Fruit fly (Drosophila melanogaster): ENCODE results near the gene Polr2C.

Polr2C gene

dm6 chr2L:13835002-13835910 lies 2.1 kb downstream of the Polr2C start, which contains the start of the genes mRpS23 and CenG1A (continued):
- TF ChIP-seq CG10147 (GFP tag; optimal IDR thresholded peaks at IDR 0.05) (peak; percentile 99), NC2β (GFP tag; optimal IDR thresholded peaks at IDR 0.05) (peak; percentile 100), CG4820 (GFP tag; optimal IDR thresholded peaks at IDR 0.05) (peak; percentile 99), Asciz (GFP tag; optimal IDR thresholded peaks at IDR 0.05) (peak; percentile 100), dysf (GFP tag; IDR thresholded peaks at IDR 0.05) (peak; percentile 100), Trl (optimal IDR thresholded peaks at IDR 0.05) (no peak), Trl (GFP tag; optimal IDR thresholded peaks at IDR 0.05) (peak; percentile 100), Drgx (GFP tag; IDR thresholded peaks at IDR 0.05) (peak; percentile 100), CG33213 (GFP tag; optimal IDR thresholded peaks at IDR 0.05) (peak; percentile 100), CG3838 (GFP tag; optimal IDR thresholded peaks at IDR 0.05) (peak; percentile 99), dan (GFP tag; IDR thresholded peaks at IDR 0.05) (peak; percentile 99), CG32772 (GFP tag; IDR thresholded peaks at IDR 0.05) (peak; percentile 100), Opbp (GFP tag; IDR thresholded peaks at IDR 0.05; ENCODE audit: partially characterized antibody) (peak; percentile 63), Dll (GFP tag; IDR thresholded peaks at IDR 0.05; ENCODE audit: partially characterized antibody) (peak; percentile 93), mirr (GFP tag; optimal IDR thresholded peaks at IDR 0.05) (peak; percentile 100), lbe (GFP tag; optimal IDR thresholded peaks at IDR 0.05) (peak; percentile 99), Hsf (GFP tag; optimal IDR thresholded peaks at IDR 0.05) (peak; percentile 100), fd96Cb (tag; optimal IDR thresholded peaks at IDR 0.05) (peak; percentile 100), D19B (GFP tag; optimal IDR thresholded peaks at IDR 0.05) (peak; percentile 98), D (optimal IDR thresholded peaks at IDR 0.05) (no peak), D (GFP tag; optimal IDR thresholded peaks at IDR 0.05) (peak; percentile 99), nom (GFP tag; optimal IDR thresholded peaks at IDR 0.05) (peak; percentile 99), MESR4 (GFP tag; optimal IDR thresholded peaks at IDR 0.05) (peak; percentile 99), Dek (tag; optimal IDR thresholded peaks at IDR 0.05) (peak; percentile 100), Fer3 (tag; optimal IDR thresholded peaks at IDR 0.05) (peak; percentile 100), CG12659 (GFP tag; optimal IDR thresholded peaks at IDR 0.05) (peak; percentile 100), ind (GFP tag; optimal IDR thresholded peaks at IDR 0.05) (peak; percentile 100), CG3065 (GFP tag; optimal IDR thresholded peaks at IDR 0.05) (peak; percentile 100), CG11696 (GFP tag; IDR thresholded peaks at IDR 0.05) (peak; percentile 99), E2f2 (GFP tag; IDR thresholded peaks at IDR 0.05) (peak; percentile 95), nerfin-2 (GFP tag; IDR thresholded peaks at IDR 0.05; ENCODE audit: partially characterized antibody) (peak; percentile 66; the same call in 1 of the 2 replicates), CG12391 (tag; optimal IDR thresholded peaks at IDR 0.05) (peak; percentile 100), CG2116 (GFP tag; optimal IDR thresholded peaks at IDR 0.05) (peak; percentile 95), CG11560 (tag; IDR thresholded peaks at IDR 0.05) (peak; percentile 95), CG2120 (GFP tag; optimal IDR thresholded peaks at IDR 0.05) (peak; percentile 100), grn (GFP tag; optimal IDR thresholded peaks at IDR 0.05) (peak; percentile 95), CG9797 (GFP tag; optimal IDR thresholded peaks at IDR 0.05) (peak; percentile 94), gro (GFP tag; optimal IDR thresholded peaks at IDR 0.05) (peak; percentile 100), CG7786 (GFP tag; optimal IDR thresholded peaks at IDR 0.05) (peak; percentile 100), row (GFP tag; IDR thresholded peaks at IDR 0.05) (peak; percentile 100), sima (GFP tag; optimal IDR thresholded peaks at IDR 0.05) (peak; percentile 98), Sry-δ (GFP tag; optimal IDR thresholded peaks at IDR 0.05) (peak; percentile 87), peb (GFP tag; IDR thresholded peaks at IDR 0.05) (peak; percentile 100), CG8089 (GFP tag; optimal IDR thresholded peaks at IDR 0.05) (peak; percentile 100), Xrp1 (GFP tag; IDR thresholded peaks at IDR 0.05) (peak; percentile 100), scrt (GFP tag; optimal IDR thresholded peaks at IDR 0.05) (peak; percentile 99), Dbx (GFP tag; IDR thresholded peaks at IDR 0.05) (peak; percentile 100), CG4328 (GFP tag; optimal IDR thresholded peaks at IDR 0.05) (peak; percentile 99), hkb (optimal IDR thresholded peaks at IDR 0.05) (no peak), hkb (GFP tag; IDR thresholded peaks at IDR 0.05) (peak; percentile 100)

All from whole organism, embryonic.